Fruit fly (Drosophila melanogaster): ENCODE results near the gene Dim1.

dm6 chr2L:4382522-4382921 is 20.5 kb upstream of the Dim1 start, which contains the start of gene CG17612:
- TF ChIP-seq CkIIα-i1 (GFP tag; IDR thresholded peaks at IDR 0.05) (no peak), Sry-β (GFP tag; optimal IDR thresholded peaks at IDR 0.05) (no peak), Lpt (GFP tag; optimal IDR thresholded peaks at IDR 0.05) (no peak)

Data from whole organism, embryonic.